Fruit fly (Drosophila melanogaster) whole organism, adult: ENCODE results near the gene Trx2.

Source experiments
- CG11617 ChIP-seq: fragments of 200-800 bp; sonication (Bioruptor generic); optimal IDR thresholded peaks from 2 replicates; lab custom pipeline; 2017; ENCODE audit warnings: mild to moderate bottlenecking, missing biosample characterization, missing genetic modification reagents, missing genetic modification characterization
- CG14711 ChIP-seq: fragments of 200-800 bp; sonication (Bioruptor generic); optimal IDR thresholded peaks from 2 replicates; lab custom pipeline; 2018; ENCODE audit warnings: missing biosample characterization, mild to moderate bottlenecking, missing genetic modification characterization, moderate library complexity
- CG1620 ChIP-seq: fragments of 200-800 bp; sonication (Bioruptor generic); optimal IDR thresholded peaks from 2 replicates; lab custom pipeline; 2016; ENCODE audit warnings: missing biosample characterization, missing genetic modification characterization
- CG33017 ChIP-seq: fragments of 200-800 bp; sonication (Bioruptor generic); optimal IDR thresholded peaks from 2 replicates; lab custom pipeline; 2018; ENCODE audit warnings: missing biosample characterization, mild to moderate bottlenecking, missing genetic modification characterization, moderate library complexity
- CG5204 ChIP-seq: fragments of 200-800 bp; sonication (Bioruptor generic); optimal IDR thresholded peaks from 2 replicates; lab custom pipeline; 2016; ENCODE audit warnings: missing biosample characterization, missing genetic modification characterization
- Hr96 ChIP-seq: fragments of 200-800 bp; sonication (Bioruptor generic); optimal IDR thresholded peaks from 2 replicates; lab custom pipeline; 2016; ENCODE audit warnings: missing biosample characterization, missing genetic modification characterization
- Mnt ChIP-seq: fragments of 200-800 bp; sonication (Bioruptor generic); optimal IDR thresholded peaks from 2 replicates; lab custom pipeline; 2016; ENCODE audit warnings: missing biosample characterization, mild to moderate bottlenecking, missing genetic modification characterization
- kay ChIP-seq: fragments of 200-800 bp; sonication (Bioruptor generic); peaks from one replicate; lab custom pipeline; 2016; ENCODE audit warnings: missing biosample characterization, missing genetic modification characterization, borderline replicate concordance
- ovo ChIP-seq: fragments of 200-800 bp; sonication (Bioruptor generic); optimal IDR thresholded peaks from 2 replicates; lab custom pipeline; 2016; ENCODE audit warnings: missing biosample characterization, missing genetic modification characterization
- tj ChIP-seq: fragments of 200-800 bp; sonication (Bioruptor generic); optimal IDR thresholded peaks from 3 replicates; lab custom pipeline; 2017; ENCODE audit warnings: missing biosample characterization, mild to moderate bottlenecking, missing genetic modification characterization, moderate library complexity

dm6 chr2L:9633098-9633497, 20.1 kb downstream of the Trx2 start:
- no peak for TF ChIP-seq CG33017
- TF ChIP-seq tj: no peak
- TF ChIP-seq ovo (GFP tag; lab: Kevin White, UChicago): no peak
- no peak for TF ChIP-seq kay (GFP tag; lab: Kevin White, UChicago)
- no peak for TF ChIP-seq CG5204 (GFP tag; lab: Kevin White, UChicago)
- TF ChIP-seq CG11617 (GFP tag; lab: Kevin White, UChicago): no peak
- TF ChIP-seq CG14711: no peak
- TF ChIP-seq Hr96: no peak
- TF ChIP-seq CG1620 (GFP tag; lab: Kevin White, UChicago): no peak
- no peak for TF ChIP-seq Mnt (GFP tag; lab: Kevin White, UChicago)
